Worm (Caenorhabditis elegans) whole organism, L1 larva: ENCODE measurements around the gene lact-6.

Source experiments
- ama-1 ChIP-seq: fragments of 150-350 bp; optimal IDR thresholded peaks from 2 replicates; lab custom pipeline; 2014
- blmp-1 ChIP-seq: fragments of 150-350 bp; optimal IDR thresholded peaks from 2 replicates; lab custom pipeline; 2014; ENCODE audit warnings: missing biosample characterization, missing genetic modification characterization
- ces-1 ChIP-seq: fragments of 150-350 bp; optimal IDR thresholded peaks from 2 replicates; lab custom pipeline; 2014; ENCODE audit warnings: missing biosample characterization, missing genetic modification reagents, missing genetic modification characterization
- elt-3 ChIP-seq, 6 experiments: fragments of 150-350 bp in 1 of 6; sonication (generic microtip); optimal IDR thresholded peaks; 2 replicates each; lab custom pipeline; 2017 to 2018; ENCODE audit warnings: missing biosample characterization in 6 of 6, missing genetic modification characterization in 6 of 6, inconsistent platforms in 1 of 6
- isw-1 ChIP-seq: fragments of 200-800 bp; sonication (Bioruptor generic); IDR thresholded peaks from 2 replicates; pipeline ENCODE4 v1.3.6; 2022; ENCODE audit warnings: missing genetic modification characterization, missing compliant biosample characterization
- mdl-1 ChIP-seq, 2 experiments: fragments of 150-350 bp; optimal IDR thresholded peaks; 2 replicates each; lab custom pipeline; 2014 to 2017; ENCODE audit warnings: missing biosample characterization in 2 of 2, missing genetic modification characterization in 2 of 2, inconsistent platforms in 1 of 2
- nhr-28 ChIP-seq: fragments of 150-350 bp; optimal IDR thresholded peaks from 2 replicates; lab custom pipeline; 2014; ENCODE audit warnings: missing biosample characterization, missing genetic modification characterization
- snu-23 ChIP-seq: sonication (generic microtip); optimal IDR thresholded peaks from 2 replicates; lab custom pipeline; 2016; ENCODE audit warnings: missing genetic modification characterization, missing compliant biosample characterization
- sox-4 ChIP-seq: sonication (generic microtip); optimal IDR thresholded peaks from 2 replicates; lab custom pipeline; 2016; ENCODE audit warnings: missing genetic modification characterization, missing compliant biosample characterization
- tbx-2 ChIP-seq: sonication (generic microtip); optimal IDR thresholded peaks from 2 replicates; lab custom pipeline; 2016; ENCODE audit warnings: missing genetic modification characterization, missing compliant biosample characterization
- unc-62 ChIP-seq: fragments of 150-350 bp; optimal IDR thresholded peaks from 2 replicates; lab custom pipeline; 2014; ENCODE audit warnings: missing biosample characterization, missing genetic modification reagents, missing genetic modification characterization
- xbp-1 ChIP-seq: sonication (generic microtip); optimal IDR thresholded peaks from 2 replicates; lab custom pipeline; 2016; ENCODE audit warnings: missing genetic modification characterization, missing compliant biosample characterization

DNA sequence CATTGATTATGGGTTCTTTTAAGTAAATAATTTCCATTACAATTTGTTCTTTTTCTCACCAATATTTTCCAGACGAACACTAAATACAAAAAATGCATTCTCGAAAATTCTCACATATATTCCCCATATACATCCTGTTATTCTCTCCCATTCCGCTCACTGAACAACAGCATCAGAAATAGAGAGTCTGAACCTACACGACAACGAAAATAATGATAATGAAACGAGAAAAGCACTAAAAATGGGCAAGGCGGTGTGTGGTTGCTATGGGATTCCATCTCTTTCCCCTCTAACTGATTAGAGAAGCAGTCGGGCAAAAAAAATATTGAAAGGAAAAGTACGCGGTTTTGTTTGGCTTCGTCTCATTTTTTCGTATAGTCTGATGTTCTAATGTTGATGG is 48.1 kb downstream of the lact-6 start, which contains the start of gene C30H6.12:
- TF ChIP-seq ama-1: no peak
- TF ChIP-seq nhr-28 (tag; lab: Kevin White, UChicago): no peak
- no peak for TF ChIP-seq blmp-1
- no peak for TF ChIP-seq ces-1 (GFP tag; lab: Kevin White, UChicago)
- no peak for TF ChIP-seq isw-1 (GFP tag; lab: Robert Waterston, UW)
- TF ChIP-seq tbx-2 (tag; lab: Kevin White, UChicago): no peak
- no peak for TF ChIP-seq snu-23 (GFP tag; lab: Kevin White, UChicago)
- no peak for TF ChIP-seq unc-62
- no peak for TF ChIP-seq elt-3 (tag; optimal IDR thresholded peaks at IDR 0.05; lab: Kevin White, UChicago)
- no peak for TF ChIP-seq mdl-1 (tag; optimal IDR thresholded peaks at IDR 0.05; lab: Kevin White, UChicago)
- no peak for TF ChIP-seq xbp-1 (tag; lab: Kevin White, UChicago)
- TF ChIP-seq sox-4: no peak
